Worm (Caenorhabditis elegans): Measurements from ENCODE around the gene Y39G8C.2.

DNA sequence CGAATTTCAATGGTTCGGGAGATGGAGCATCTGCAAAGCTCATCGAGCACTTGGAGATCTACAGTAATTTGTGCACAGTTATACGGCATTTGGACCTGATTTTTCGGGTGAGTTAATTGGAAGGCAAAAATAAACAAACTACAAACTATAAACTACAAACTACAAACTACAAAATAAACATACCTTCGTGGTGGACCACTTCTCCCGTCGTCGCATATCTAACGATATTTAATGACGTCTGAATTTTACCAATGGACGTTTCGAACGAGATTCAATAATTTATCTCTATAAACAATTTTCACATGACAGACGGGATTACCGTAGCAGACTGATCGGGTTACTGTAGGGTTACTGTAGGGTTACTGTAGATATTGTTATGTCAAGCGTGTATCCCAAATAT, 8.7 kb upstream of the Y39G8C.2 start:
- TF ChIP-seq tab-1 (GFP tag; IDR thresholded peaks at IDR 0.05) (no peak), ztf-23 (GFP tag; IDR thresholded peaks at IDR 0.05) (no peak), T22C8.4 (GFP tag; IDR thresholded peaks at IDR 0.05) (no peak), med-1 (GFP tag; optimal IDR thresholded peaks at IDR 0.05; ENCODE audit: insufficient read depth) (no peak), ztf-29 (GFP tag; IDR thresholded peaks at IDR 0.05) (no peak), flt-1 (GFP tag; IDR thresholded peaks at IDR 0.05) (no peak), klf-2 (GFP tag; conservative IDR thresholded peaks at IDR 0.05) (no peak), cog-1 (tag; optimal IDR thresholded peaks at IDR 0.05) (no peak)

All from whole organism, midembryonic.